Fruit fly (Drosophila melanogaster) S2 (cell line): ENCODE results near the gene fry.

ENCODE experiments used
- CG8478 ChIP-seq: fragments of >200 bp; optimal IDR thresholded peaks from 2 replicates; lab custom pipeline; 2018
- CTCF ChIP-seq, 2 experiments: fragments of >200 bp; optimal IDR thresholded peaks; 2 replicates each; lab custom pipeline; 2018

DNA sequence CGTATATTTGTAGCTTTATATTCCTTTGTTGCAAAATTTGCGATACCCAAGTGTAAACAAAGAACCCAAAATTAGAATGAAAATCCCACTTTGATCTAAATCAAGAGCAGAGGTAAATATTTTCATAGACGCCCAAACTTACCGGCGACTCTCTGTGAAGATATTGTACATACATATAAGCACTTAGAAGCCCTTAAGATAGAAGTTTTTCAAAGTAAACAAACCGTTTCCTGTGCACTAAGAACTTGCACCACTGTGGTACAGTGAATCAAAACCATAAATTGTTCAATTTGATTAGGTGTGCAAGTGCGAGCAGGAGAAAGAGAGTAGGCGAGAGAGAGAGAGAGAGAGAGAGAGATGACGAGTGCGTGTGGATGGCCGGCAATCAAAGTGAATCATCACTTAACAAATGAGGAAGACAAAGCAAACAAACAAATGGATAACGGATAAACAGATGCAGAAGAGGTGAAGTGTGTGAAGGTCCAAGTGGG lies 851 bp downstream of the fry start:
- TF ChIP-seq CG8478, result no peak
- no peak for TF ChIP-seq CTCF (optimal IDR thresholded peaks at IDR 0.05; lab: Kevin White, UChicago)
